Worm (Caenorhabditis elegans) whole organism, late embryonic: Measurements from ENCODE around the gene C16D2.3.

Source experiments
- C38D4.7 ChIP-seq: fragments of 200-800 bp; sonication (Bioruptor generic); optimal IDR thresholded peaks from 2 replicates; lab custom pipeline; 2018; ENCODE audit warnings: mild to moderate bottlenecking, missing genetic modification characterization, moderate library complexity, missing compliant biosample characterization
- F13H6.1 ChIP-seq: sonication (generic microtip); optimal IDR thresholded peaks from 2 replicates; lab custom pipeline; 2016; ENCODE audit warnings: missing genetic modification characterization, missing compliant biosample characterization
- K09A11.1 ChIP-seq: sonication (generic microtip); optimal IDR thresholded peaks from 2 replicates; lab custom pipeline; 2017; ENCODE audit warnings: antibody characterized with exemption, mild to moderate bottlenecking, missing genetic modification characterization, missing compliant biosample characterization; ENCODE audit not compliant: insufficient read depth
- T23F11.4 ChIP-seq: fragments of 200-800 bp; sonication (Bioruptor generic); optimal IDR thresholded peaks from 2 replicates; lab custom pipeline; 2018; ENCODE audit warnings: mild to moderate bottlenecking, missing genetic modification characterization, missing compliant biosample characterization
- ahr-1 ChIP-seq: sonication (generic microtip); optimal IDR thresholded peaks from 2 replicates; lab custom pipeline; 2016; ENCODE audit warnings: missing genetic modification characterization, missing compliant biosample characterization
- ceh-14 ChIP-seq: sonication (generic microtip); optimal IDR thresholded peaks from 2 replicates; lab custom pipeline; 2016; ENCODE audit warnings: missing genotype, missing genetic modification characterization, missing compliant biosample characterization
- ceh-18 ChIP-seq: sonication (generic microtip); optimal IDR thresholded peaks from 2 replicates; lab custom pipeline; 2016; ENCODE audit warnings: missing genetic modification characterization, missing compliant biosample characterization
- ceh-19 ChIP-seq: fragments of 200-800 bp; sonication (Bioruptor generic); optimal IDR thresholded peaks from 2 replicates; lab custom pipeline; 2018; ENCODE audit warnings: mild to moderate bottlenecking, missing genetic modification characterization, missing compliant biosample characterization
- ceh-30 ChIP-seq: fragments of 150-350 bp; optimal IDR thresholded peaks from 2 replicates; lab custom pipeline; 2014; ENCODE audit warnings: missing biosample characterization, missing genetic modification characterization
- ceh-31 ChIP-seq: sonication (generic microtip); optimal IDR thresholded peaks from 2 replicates; lab custom pipeline; 2016; ENCODE audit warnings: missing genetic modification characterization, missing compliant biosample characterization
- ceh-34 ChIP-seq: sonication (generic microtip); optimal IDR thresholded peaks from 2 replicates; lab custom pipeline; 2016; ENCODE audit warnings: mild to moderate bottlenecking, missing genetic modification characterization, missing compliant biosample characterization
- ceh-45 ChIP-seq: fragments of 200-800 bp; sonication (Bioruptor generic); IDR thresholded peaks from 2 replicates; pipeline ENCODE4 v1.3.6; 2022; ENCODE audit warnings: missing genetic modification reagents, missing genetic modification characterization, missing compliant biosample characterization
- ceh-48 ChIP-seq: sonication (generic microtip); optimal IDR thresholded peaks from 2 replicates; lab custom pipeline; 2016; ENCODE audit warnings: missing genetic modification characterization, inconsistent platforms, missing compliant biosample characterization
- ceh-6 ChIP-seq: fragments of 200-800 bp; sonication (Bioruptor generic); optimal IDR thresholded peaks from 2 replicates; lab custom pipeline; 2018; ENCODE audit warnings: mild to moderate bottlenecking, missing genetic modification characterization, missing compliant biosample characterization
- che-1 ChIP-seq: sonication (generic microtip); optimal IDR thresholded peaks from 2 replicates; lab custom pipeline; 2016; ENCODE audit warnings: mild to moderate bottlenecking, missing genetic modification characterization, missing compliant biosample characterization
- ets-4 ChIP-seq: sonication (generic microtip); optimal IDR thresholded peaks from 2 replicates; lab custom pipeline; 2016; ENCODE audit warnings: missing genetic modification characterization, missing compliant biosample characterization
- gmeb-2 ChIP-seq: sonication (generic microtip); optimal IDR thresholded peaks from 2 replicates; lab custom pipeline; 2016; ENCODE audit warnings: missing genetic modification characterization, inconsistent platforms, missing compliant biosample characterization
- hlh-15 ChIP-seq: sonication (generic microtip); optimal IDR thresholded peaks from 2 replicates; lab custom pipeline; 2016; ENCODE audit warnings: missing genetic modification characterization, missing compliant biosample characterization
- hlh-8 ChIP-seq: sonication (generic microtip); optimal IDR thresholded peaks from 2 replicates; lab custom pipeline; 2016; ENCODE audit warnings: missing genotype, missing genetic modification characterization, missing compliant biosample characterization
- lim-6 ChIP-seq: sonication (generic microtip); optimal IDR thresholded peaks from 2 replicates; lab custom pipeline; 2016; ENCODE audit warnings: missing genetic modification characterization, missing compliant biosample characterization
- madf-2 ChIP-seq: sonication (generic microtip); optimal IDR thresholded peaks from 2 replicates; lab custom pipeline; 2017; ENCODE audit warnings: missing genetic modification characterization, missing compliant biosample characterization
- npax-4 ChIP-seq: sonication (generic microtip); optimal IDR thresholded peaks from 2 replicates; lab custom pipeline; 2016; ENCODE audit warnings: missing genetic modification characterization, missing compliant biosample characterization
- pag-3 ChIP-seq: sonication (generic microtip); optimal IDR thresholded peaks from 2 replicates; lab custom pipeline; 2016; ENCODE audit warnings: missing compliant biosample characterization, missing genetic modification characterization, borderline replicate concordance
- pax-1 ChIP-seq: fragments of 150-350 bp; optimal IDR thresholded peaks from 2 replicates; lab custom pipeline; 2014; ENCODE audit warnings: missing biosample characterization, missing genetic modification characterization
- pha-4 ChIP-seq: fragments of 150-350 bp; optimal IDR thresholded peaks from 2 replicates; lab custom pipeline; 2018; ENCODE audit warnings: missing biosample characterization, missing genetic modification reagents, missing genetic modification characterization
- rnt-1 ChIP-seq: sonication (generic microtip); optimal IDR thresholded peaks from 2 replicates; lab custom pipeline; 2016; ENCODE audit warnings: missing genetic modification characterization, missing compliant biosample characterization
- sdc-2 ChIP-seq: sonication (generic microtip); optimal IDR thresholded peaks from 2 replicates; lab custom pipeline; 2016; ENCODE audit warnings: missing genotype, missing genetic modification characterization, missing compliant biosample characterization
- syd-9 ChIP-seq: sonication (generic microtip); optimal IDR thresholded peaks from 2 replicates; lab custom pipeline; 2016; ENCODE audit warnings: mild to moderate bottlenecking, missing genetic modification characterization, moderate library complexity, missing compliant biosample characterization
- tbx-2 ChIP-seq: sonication (generic microtip); optimal IDR thresholded peaks from 2 replicates; lab custom pipeline; 2016; ENCODE audit warnings: missing genetic modification characterization, missing compliant biosample characterization
- tbx-7 ChIP-seq: sonication (generic microtip); optimal IDR thresholded peaks from 2 replicates; lab custom pipeline; 2016; ENCODE audit warnings: missing genotype, missing genetic modification characterization, missing compliant biosample characterization
- ttx-3 ChIP-seq: sonication (generic microtip); optimal IDR thresholded peaks from 2 replicates; lab custom pipeline; 2016; ENCODE audit warnings: missing genetic modification reagents, missing genetic modification characterization, missing compliant biosample characterization
- unc-42 ChIP-seq: sonication (generic microtip); optimal IDR thresholded peaks from 2 replicates; lab custom pipeline; 2016; ENCODE audit warnings: missing genotype, missing genetic modification characterization, missing compliant biosample characterization
- unc-55 ChIP-seq: sonication (generic microtip); optimal IDR thresholded peaks from 2 replicates; lab custom pipeline; 2017; ENCODE audit warnings: missing biosample characterization, missing genetic modification reagents, missing genetic modification characterization
- zip-5 ChIP-seq: sonication (generic microtip); optimal IDR thresholded peaks from 2 replicates; lab custom pipeline; 2016; ENCODE audit warnings: missing genetic modification characterization, missing compliant biosample characterization

C16D2.3 gene

ce11 chrII:9130339-9130738, 7.6 kb upstream of the C16D2.3 start:
- TF ChIP-seq ttx-3 (tag; lab: Kevin White, UChicago) (no peak), pag-3 (tag; lab: Kevin White, UChicago) (no peak), gmeb-2 (tag; lab: Kevin White, UChicago) (no peak), hlh-8 (tag; lab: Kevin White, UChicago) (no peak)

DNA sequence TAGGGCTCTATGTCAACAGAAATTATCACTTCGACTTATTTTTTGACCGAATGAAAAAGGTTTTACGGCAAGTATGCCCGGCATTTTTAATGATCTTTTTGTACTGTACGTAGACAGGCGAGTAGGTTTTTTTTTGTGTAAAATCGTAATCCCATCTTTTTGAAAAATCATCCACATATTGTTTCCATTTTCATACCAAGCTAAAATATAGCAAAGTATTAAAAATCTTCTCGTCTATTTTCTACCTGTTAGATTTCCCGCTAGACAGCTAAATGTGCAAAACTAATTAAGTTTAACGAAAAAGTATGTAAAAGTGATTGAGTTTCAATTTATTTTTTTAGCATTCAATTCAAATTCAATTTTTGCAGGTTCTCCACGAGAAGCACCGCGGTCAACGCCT, 6.5 kb upstream of the C16D2.3 start, which contains the start of gene C16D2.1:
Gene C16D2.1, plus strand, starts transcription at position 301 of the 400 bp plus-strand sequence.
- TF ChIP-seq ets-4 (tag; lab: Kevin White, UChicago) (no peak), ceh-45 (GFP tag; lab: Robert Waterston, UW) (no peak), pax-1 (tag; lab: Kevin White, UChicago) (no peak)

DNA sequence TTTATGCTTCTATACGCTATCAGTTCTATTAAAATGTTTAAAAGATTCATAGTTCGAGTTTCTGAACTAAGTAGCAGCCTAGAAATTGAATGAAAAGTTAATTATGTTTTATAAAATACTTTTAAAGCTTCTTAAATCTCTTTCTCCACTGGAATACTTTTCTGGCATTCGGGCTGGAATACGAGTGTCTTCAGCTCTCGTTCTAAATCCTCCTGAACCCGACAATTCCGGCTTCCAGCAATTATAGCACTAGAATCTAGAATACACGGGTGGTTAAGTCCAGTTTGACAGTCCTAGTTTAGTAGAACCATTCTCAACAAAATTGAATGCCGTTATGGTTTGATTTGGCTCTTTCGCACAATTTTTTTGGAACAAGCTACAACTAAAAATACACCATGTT, 5.6 kb upstream of the C16D2.3 start:
- no peak for TF ChIP-seq hlh-8 (tag; lab: Kevin White, UChicago)
- TF ChIP-seq pax-1 (tag; lab: Kevin White, UChicago), result no peak
- TF ChIP-seq tbx-2 (tag; lab: Kevin White, UChicago), result no peak
- no peak for TF ChIP-seq madf-2 (tag; lab: Kevin White, UChicago)
- TF ChIP-seq ceh-6 (GFP tag; lab: Kevin White, UChicago), result no peak
- no peak for TF ChIP-seq ceh-48 (tag; lab: Kevin White, UChicago)
- TF ChIP-seq lim-6 (tag; lab: Kevin White, UChicago), result no peak
- no peak for TF ChIP-seq ceh-19
- no peak for TF ChIP-seq ets-4 (tag; lab: Kevin White, UChicago)
- TF ChIP-seq ceh-45 (GFP tag; lab: Robert Waterston, UW), result no peak
- TF ChIP-seq ceh-34 (tag; lab: Kevin White, UChicago), result no peak
- no peak for TF ChIP-seq pha-4
- no peak for TF ChIP-seq ceh-31 (tag; lab: Kevin White, UChicago)
- no peak for TF ChIP-seq ahr-1 (tag; lab: Kevin White, UChicago)
- no peak for TF ChIP-seq ttx-3 (tag; lab: Kevin White, UChicago)
- no peak for TF ChIP-seq che-1
- no peak for TF ChIP-seq ceh-30 (tag; lab: Kevin White, UChicago)
- no peak for TF ChIP-seq unc-55 (GFP tag; lab: Kevin White, UChicago)
- TF ChIP-seq sdc-2 (tag; lab: Kevin White, UChicago), result no peak
- TF ChIP-seq T23F11.4 (GFP tag; lab: Kevin White, UChicago), result no peak

ce11 chrII:9135878-9136277, 2.0 kb upstream of the C16D2.3 start, which contains the start of gene nlp-78:
Gene nlp-78 (plus strand): TSS chrII:9136178.
- TF ChIP-seq ceh-14 (tag; lab: Kevin White, UChicago) (no peak), ceh-6 (GFP tag; lab: Kevin White, UChicago) (no peak), F13H6.1 (no peak), syd-9 (tag; lab: Kevin White, UChicago) (no peak), ceh-18 (tag; lab: Kevin White, UChicago) (no peak), npax-4 (tag; lab: Kevin White, UChicago) (no peak), unc-42 (tag; lab: Kevin White, UChicago) (no peak), tbx-2 (tag; lab: Kevin White, UChicago) (no peak), K09A11.1 (tag; lab: Kevin White, UChicago) (no peak), tbx-7 (tag; lab: Kevin White, UChicago) (no peak), zip-5 (tag; lab: Kevin White, UChicago) (no peak), ceh-31 (tag; lab: Kevin White, UChicago) (no peak), hlh-15 (tag; lab: Kevin White, UChicago) (no peak), C38D4.7 (no peak), ahr-1 (tag; lab: Kevin White, UChicago) (no peak), rnt-1 (tag; lab: Kevin White, UChicago) (no peak)
